Fruit fly (Drosophila melanogaster) whole organism, adult: ENCODE data around the gene ast.

Source experiments
- CG11617 ChIP-seq: fragments of 200-800 bp; sonication (Bioruptor generic); optimal IDR thresholded peaks from 2 replicates; lab custom pipeline; 2017; ENCODE audit warnings: mild to moderate bottlenecking, missing biosample characterization, missing genetic modification reagents, missing genetic modification characterization
- CG12768 ChIP-seq: fragments of 200-800 bp; sonication (Bioruptor generic); optimal IDR thresholded peaks from 2 replicates; lab custom pipeline; 2017; ENCODE audit warnings: missing biosample characterization, missing genetic modification characterization, mild to moderate bottlenecking, moderate library complexity, missing genetic modification reagents
- CG14711 ChIP-seq: fragments of 200-800 bp; sonication (Bioruptor generic); optimal IDR thresholded peaks from 2 replicates; lab custom pipeline; 2018; ENCODE audit warnings: missing biosample characterization, mild to moderate bottlenecking, missing genetic modification characterization, moderate library complexity
- CG1620 ChIP-seq: fragments of 200-800 bp; sonication (Bioruptor generic); optimal IDR thresholded peaks from 2 replicates; lab custom pipeline; 2016; ENCODE audit warnings: missing biosample characterization, missing genetic modification characterization
- CG7045 ChIP-seq: fragments of 200-800 bp; sonication (Bioruptor generic); optimal IDR thresholded peaks from 2 replicates; lab custom pipeline; 2017; ENCODE audit warnings: missing biosample characterization, mild to moderate bottlenecking, missing genetic modification characterization
- CG7101 ChIP-seq: fragments of 200-800 bp; sonication (Bioruptor generic); optimal IDR thresholded peaks from 2 replicates; lab custom pipeline; 2018; ENCODE audit warnings: missing biosample characterization, mild to moderate bottlenecking, missing genetic modification characterization, moderate library complexity
- Clk ChIP-seq: fragments of 200-800 bp; sonication (Bioruptor generic); optimal IDR thresholded peaks from 2 replicates; lab custom pipeline; 2017; ENCODE audit warnings: missing biosample characterization, missing genetic modification characterization
- Crg-1 ChIP-seq: fragments of 200-800 bp; sonication (Bioruptor generic); optimal IDR thresholded peaks from 2 replicates; lab custom pipeline; 2016; ENCODE audit warnings: missing biosample characterization, missing genetic modification characterization
- Hr96 ChIP-seq: fragments of 200-800 bp; sonication (Bioruptor generic); optimal IDR thresholded peaks from 2 replicates; lab custom pipeline; 2016; ENCODE audit warnings: missing biosample characterization, missing genetic modification characterization
- bab1 ChIP-seq: fragments of 200-800 bp; sonication (Bioruptor generic); optimal IDR thresholded peaks from 3 replicates; lab custom pipeline; 2019; ENCODE audit warnings: missing biosample characterization, mild to moderate bottlenecking, missing genetic modification characterization, moderate library complexity
- kay ChIP-seq: fragments of 200-800 bp; sonication (Bioruptor generic); peaks from one replicate; lab custom pipeline; 2016; ENCODE audit warnings: missing biosample characterization, missing genetic modification characterization, borderline replicate concordance
- ovo ChIP-seq: fragments of 200-800 bp; sonication (Bioruptor generic); optimal IDR thresholded peaks from 2 replicates; lab custom pipeline; 2016; ENCODE audit warnings: missing biosample characterization, missing genetic modification characterization
- tj ChIP-seq: fragments of 200-800 bp; sonication (Bioruptor generic); optimal IDR thresholded peaks from 3 replicates; lab custom pipeline; 2017; ENCODE audit warnings: missing biosample characterization, mild to moderate bottlenecking, missing genetic modification characterization, moderate library complexity

DNA sequence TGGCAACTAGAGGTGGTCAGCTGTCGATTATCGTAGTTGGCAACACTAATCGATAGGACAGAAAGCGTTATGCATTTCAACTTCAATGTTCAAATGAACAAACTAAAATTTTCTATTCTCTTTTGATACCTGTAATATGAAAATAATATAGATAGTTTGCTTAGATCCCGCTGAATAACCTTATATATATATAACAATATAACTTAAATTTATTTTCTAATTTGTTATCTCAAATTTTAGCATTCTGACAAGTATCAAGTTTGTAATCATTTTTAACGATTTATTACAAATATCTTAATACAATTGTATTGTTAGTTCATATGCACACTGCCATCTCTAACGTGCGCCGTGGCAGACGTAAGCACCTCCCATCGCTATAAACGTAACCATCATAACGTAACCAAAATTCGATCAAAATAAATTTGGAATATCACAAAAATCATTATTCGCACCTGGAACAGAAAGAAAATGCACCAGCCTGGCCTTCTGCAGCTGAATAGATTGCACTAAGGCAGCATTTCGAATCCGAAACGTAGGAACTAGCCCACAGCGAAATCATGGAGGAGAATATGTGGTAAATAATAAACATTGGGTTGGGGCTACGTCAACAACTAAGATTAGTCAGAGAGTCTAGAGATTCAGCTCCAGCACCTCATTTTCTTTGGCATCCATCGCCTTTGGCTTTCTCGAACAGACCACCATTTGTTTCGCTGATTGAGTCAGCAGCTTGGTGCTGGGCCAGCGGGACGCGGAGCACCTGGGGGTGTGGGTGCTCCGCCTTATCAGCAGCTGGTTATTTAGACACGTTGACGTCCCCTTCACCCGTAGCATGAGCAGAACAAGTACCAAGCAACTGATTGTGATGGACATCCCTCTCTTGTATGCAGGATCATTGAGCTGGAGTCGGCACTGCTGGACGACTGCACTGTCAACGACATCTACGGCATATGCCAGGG lies 51.5 kb downstream of the ast start, which contains the start of the genes Pino and TBC1D23:
- TF ChIP-seq bab1 (GFP tag; lab: Kevin White, UChicago) (peak; percentile 48), CG14711 (tag; lab: Kevin White, UChicago) (peak; percentile 73), Crg-1 (GFP tag; lab: Kevin White, UChicago) (peak; percentile 54), CG7045 (peak; percentile 73), Clk (peak; percentile 45), CG11617 (GFP tag; lab: Kevin White, UChicago) (peak; percentile 75), kay (GFP tag; lab: Kevin White, UChicago) (no peak), CG1620 (GFP tag; lab: Kevin White, UChicago) (peak; percentile 58), CG12768 (GFP tag; lab: Kevin White, UChicago) (peak; percentile 67), Hr96 (GFP tag; lab: Kevin White, UChicago) (peak; percentile 55), ovo (peak; percentile 36), CG7101 (tag; lab: Kevin White, UChicago) (peak; percentile 80), tj (GFP tag; lab: Kevin White, UChicago) (peak; percentile 40)
